Fruit fly (Drosophila melanogaster) whole organism, pupa: ENCODE measurements around the gene Syx13.

ENCODE experiments used
- CG10348 ChIP-seq: fragments of 200-800 bp; sonication (Bioruptor generic); IDR thresholded peaks from 2 replicates; pipeline ENCODE4 v1.3.6; 2022; ENCODE audit warnings: missing biosample characterization, missing genetic modification characterization
- CG12605 ChIP-seq: fragments of 200-800 bp; sonication (Bioruptor generic); IDR thresholded peaks from 2 replicates; pipeline ENCODE4 v1.3.6; 2022; ENCODE audit warnings: missing biosample characterization, missing genetic modification characterization
- CG13204 ChIP-seq: fragments of 200-800 bp; sonication (Bioruptor generic); optimal IDR thresholded peaks from 2 replicates; lab custom pipeline; 2018; ENCODE audit warnings: missing biosample characterization, mild to moderate bottlenecking, missing genetic modification characterization, moderate library complexity
- CG14655 ChIP-seq: fragments of 200-800 bp; sonication (Bioruptor generic); optimal IDR thresholded peaks from 3 replicates; lab custom pipeline; 2017; ENCODE audit warnings: mild to moderate bottlenecking, missing biosample characterization, missing genetic modification reagents, missing genetic modification characterization
- CG15710 ChIP-seq: fragments of 200-800 bp; sonication (Bioruptor generic); optimal IDR thresholded peaks from 2 replicates; lab custom pipeline; 2018; ENCODE audit warnings: missing biosample characterization, mild to moderate bottlenecking, missing genetic modification characterization, moderate library complexity
- CG17806 ChIP-seq: fragments of 200-800 bp; sonication (Bioruptor generic); optimal IDR thresholded peaks from 2 replicates; lab custom pipeline; 2018; ENCODE audit warnings: missing biosample characterization, mild to moderate bottlenecking, missing genetic modification characterization, moderate library complexity
- CG32121 ChIP-seq: fragments of 200-800 bp; sonication (Bioruptor generic); IDR thresholded peaks from 2 replicates; pipeline ENCODE4 v1.3.6; 2022; ENCODE audit warnings: missing biosample characterization, missing genetic modification characterization
- CG34367 ChIP-seq: fragments of 200-800 bp; sonication (Bioruptor generic); optimal IDR thresholded peaks from 2 replicates; lab custom pipeline; 2018; ENCODE audit warnings: missing biosample characterization, mild to moderate bottlenecking, missing genetic modification characterization
- CG4496 ChIP-seq: fragments of 200-800 bp; sonication (Bioruptor generic); IDR thresholded peaks from 3 replicates; pipeline ENCODE4 v1.3.6; 2022; ENCODE audit warnings: missing biosample characterization, missing genetic modification characterization
- CG8301 ChIP-seq: fragments of 200-800 bp; sonication (Bioruptor generic); optimal IDR thresholded peaks from 2 replicates; lab custom pipeline; 2018; ENCODE audit warnings: missing biosample characterization, mild to moderate bottlenecking, missing genetic modification characterization
- CG9948 ChIP-seq: fragments of 200-800 bp; sonication (Bioruptor generic); optimal IDR thresholded peaks from 2 replicates; lab custom pipeline; 2018; ENCODE audit warnings: missing biosample characterization, mild to moderate bottlenecking, missing genetic modification characterization, moderate library complexity
- D1 ChIP-seq: fragments of 200-800 bp; sonication (Bioruptor generic); optimal IDR thresholded peaks from 2 replicates; lab custom pipeline; 2018; ENCODE audit warnings: missing biosample characterization, mild to moderate bottlenecking, missing genetic modification characterization, moderate library complexity
- EcR ChIP-seq: fragments of 200-800 bp; sonication (Bioruptor generic); optimal IDR thresholded peaks from 3 replicates; lab custom pipeline; 2019; ENCODE audit warnings: missing biosample characterization, missing genetic modification characterization, mild to moderate bottlenecking, moderate library complexity, missing genetic modification reagents
- Ets98B ChIP-seq: fragments of 200-800 bp; sonication (Bioruptor generic); IDR thresholded peaks from 2 replicates; pipeline ENCODE4 v1.3.6; 2022; ENCODE audit warnings: missing biosample characterization, missing genetic modification characterization
- Pif1A ChIP-seq: fragments of 200-800 bp; sonication (Bioruptor generic); optimal IDR thresholded peaks from 3 replicates; lab custom pipeline; 2016; ENCODE audit warnings: missing biosample characterization, missing genetic modification characterization
- Pif1B ChIP-seq: fragments of 200-800 bp; sonication (Bioruptor generic); optimal IDR thresholded peaks from 3 replicates; lab custom pipeline; 2016; ENCODE audit warnings: missing biosample characterization, missing genetic modification characterization
- Snoo ChIP-seq: fragments of 200-800 bp; sonication (Bioruptor generic); optimal IDR thresholded peaks from 3 replicates; lab custom pipeline; 2017; ENCODE audit warnings: missing biosample characterization, mild to moderate bottlenecking, missing genetic modification characterization, inconsistent platforms
- fd96Ca ChIP-seq: fragments of 200-800 bp; sonication (Bioruptor generic); IDR thresholded peaks from 3 replicates; pipeline ENCODE4 v1.3.6; 2022; ENCODE audit warnings: missing biosample characterization, missing genetic modification characterization
- gl ChIP-seq: fragments of 200-800 bp; sonication (Bioruptor generic); optimal IDR thresholded peaks from 2 replicates; lab custom pipeline; 2018; ENCODE audit warnings: missing biosample characterization, mild to moderate bottlenecking, missing genetic modification characterization
- rn ChIP-seq: fragments of 200-800 bp; sonication (Bioruptor generic); IDR thresholded peaks from 2 replicates; pipeline ENCODE4 v1.3.6; 2022; ENCODE audit warnings: missing biosample characterization, missing genetic modification characterization

Gene Syx13

DNA sequence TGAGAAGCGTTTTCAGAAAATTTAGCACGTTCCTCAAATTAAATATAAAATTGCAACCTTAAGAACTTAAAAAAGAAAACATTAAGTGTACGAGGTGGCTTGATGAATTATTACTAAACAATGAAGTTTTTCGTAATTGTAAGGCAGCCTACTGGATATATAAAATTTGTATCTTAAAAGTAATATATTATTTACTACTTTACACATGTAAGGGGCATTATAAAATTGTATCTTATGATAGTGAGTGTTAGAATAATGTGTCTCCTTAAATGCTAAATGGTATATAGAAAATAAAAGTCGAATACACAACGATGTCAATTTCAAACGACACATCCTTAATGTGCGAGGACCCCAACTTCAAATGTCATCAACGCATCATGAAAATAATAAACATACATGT, 45.6 kb downstream of the Syx13 start, which contains the start of gene CG11251:
TSS of gene CG11251 (minus strand) at position 101 of the 400 bp plus-strand sequence.
- TF ChIP-seq fd96Ca (no peak), CG8301 (tag; lab: Kevin White, UChicago) (no peak), rn (GFP tag; lab: Robert Waterston, UW) (no peak), CG13204 (GFP tag; lab: Kevin White, UChicago) (no peak), CG10348 (no peak), Pif1B (GFP tag; lab: Kevin White, UChicago) (no peak), Ets98B (GFP tag; lab: Robert Waterston, UW) (no peak), CG32121 (no peak), Pif1A (no peak), CG9948 (tag; lab: Kevin White, UChicago) (no peak), CG34367 (tag; lab: Kevin White, UChicago) (no peak), gl (tag; lab: Kevin White, UChicago) (no peak), CG17806 (tag; lab: Kevin White, UChicago) (no peak), EcR (GFP tag; lab: Kevin White, UChicago) (no peak), CG15710 (tag; lab: Kevin White, UChicago) (no peak), CG14655 (GFP tag; lab: Kevin White, UChicago) (no peak), D1 (tag; lab: Kevin White, UChicago) (no peak), Snoo (no peak), CG4496 (GFP tag; lab: Robert Waterston, UW) (no peak), CG12605 (no peak)
